Worm (Caenorhabditis elegans) whole organism, L4/young adult: ENCODE results near the gene puf-6.

Source experiments
- dao-5 ChIP-seq: sonication (generic microtip); optimal IDR thresholded peaks from 2 replicates; lab custom pipeline; 2016; ENCODE audit warnings: missing genotype, missing genetic modification characterization, moderate library complexity, missing compliant biosample characterization
- him-1 ChIP-seq: sonication (generic microtip); optimal IDR thresholded peaks from 2 replicates; lab custom pipeline; 2016; ENCODE audit warnings: missing genotype, missing genetic modification reagents, missing genetic modification characterization, missing compliant biosample characterization

DNA sequence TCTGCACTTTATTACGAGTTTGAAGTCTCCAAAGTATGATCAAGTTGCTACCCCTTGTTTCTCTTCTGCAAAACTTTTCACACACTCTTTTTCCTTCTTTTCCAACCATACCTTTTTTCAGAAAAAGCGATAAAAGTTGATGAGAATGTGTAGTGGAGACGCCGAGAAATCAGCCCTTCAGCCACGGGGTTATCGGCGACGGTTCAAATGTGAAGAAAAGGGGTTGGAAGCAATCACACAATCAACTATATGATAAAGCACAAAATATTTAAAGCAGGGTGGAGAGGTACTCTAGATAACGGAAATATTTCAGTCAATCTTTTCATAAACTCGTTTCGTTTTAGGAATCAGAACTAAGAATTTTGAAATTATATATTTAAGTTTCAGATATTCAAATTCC lies 29.9 kb upstream of the puf-6 start, which contains the start of gene F42G4.5:
- TF ChIP-seq him-1 (tag; lab: Kevin White, UChicago) (no peak), dao-5 (tag; lab: Kevin White, UChicago) (no peak)
